Worm (Caenorhabditis elegans) whole organism, L2 larva: ENCODE measurements around the gene F55G7.4.

Experiments
- C34F6.9 ChIP-seq: fragments of 150-350 bp; optimal IDR thresholded peaks from 2 replicates; lab custom pipeline; 2014; ENCODE audit warnings: missing biosample characterization, missing genetic modification characterization
- F13H6.1 ChIP-seq: sonication (generic microtip); optimal IDR thresholded peaks from 2 replicates; lab custom pipeline; 2016; ENCODE audit warnings: missing genetic modification characterization, missing compliant biosample characterization
- R02D3.7 ChIP-seq: fragments of 150-350 bp; optimal IDR thresholded peaks from 2 replicates; lab custom pipeline; 2014; ENCODE audit warnings: missing biosample characterization, missing genetic modification characterization
- Y55F3AM.14 ChIP-seq: fragments of 200-800 bp; sonication (Bioruptor generic); optimal IDR thresholded peaks from 2 replicates; lab custom pipeline; 2018; ENCODE audit warnings: mild to moderate bottlenecking, missing genetic modification characterization, missing compliant biosample characterization
- ZK546.5 ChIP-seq: sonication (generic microtip); optimal IDR thresholded peaks from 2 replicates; lab custom pipeline; 2017; ENCODE audit warnings: missing biosample characterization, missing genetic modification characterization
- alr-1 ChIP-seq: fragments of 150-350 bp; optimal IDR thresholded peaks from 2 replicates; lab custom pipeline; 2014; ENCODE audit warnings: missing biosample characterization, missing genetic modification characterization
- aly-2 ChIP-seq: fragments of 150-350 bp; optimal IDR thresholded peaks from 2 replicates; lab custom pipeline; 2014; ENCODE audit warnings: missing biosample characterization, missing genetic modification characterization
- ama-1 ChIP-seq: fragments of 150-350 bp; optimal IDR thresholded peaks from 2 replicates; lab custom pipeline; 2018; ENCODE audit warnings: inconsistent platforms
- blmp-1 ChIP-seq: sonication (generic microtip); optimal IDR thresholded peaks from 2 replicates; lab custom pipeline; 2017; ENCODE audit warnings: missing genetic modification characterization, mild to moderate bottlenecking, missing compliant biosample characterization, antibody characterized with exemption, moderate library complexity; ENCODE audit not compliant: insufficient read depth
- ceh-16 ChIP-seq: fragments of 150-350 bp; optimal IDR thresholded peaks from 2 replicates; lab custom pipeline; 2014; ENCODE audit warnings: missing biosample characterization, missing genetic modification characterization
- ceh-82 ChIP-seq: fragments of 150-350 bp; optimal IDR thresholded peaks from 2 replicates; lab custom pipeline; 2014; ENCODE audit warnings: missing biosample characterization, missing genetic modification characterization
- crh-2 ChIP-seq: sonication (generic microtip); optimal IDR thresholded peaks from 2 replicates; lab custom pipeline; 2017; ENCODE audit warnings: missing biosample characterization, missing genetic modification characterization
- dmd-4 ChIP-seq: sonication (generic microtip); optimal IDR thresholded peaks from 2 replicates; lab custom pipeline; 2017; ENCODE audit warnings: missing biosample characterization, missing genetic modification characterization
- egl-27 ChIP-seq: sonication (generic microtip); optimal IDR thresholded peaks from 3 replicates; lab custom pipeline; 2017; ENCODE audit warnings: missing biosample characterization, missing genetic modification reagents, missing genetic modification characterization
- elt-1 ChIP-seq: fragments of 150-350 bp; optimal IDR thresholded peaks from 2 replicates; lab custom pipeline; 2014; ENCODE audit warnings: missing biosample characterization, missing genetic modification characterization
- elt-3 ChIP-seq: sonication (generic microtip); optimal IDR thresholded peaks from 2 replicates; lab custom pipeline; 2017; ENCODE audit warnings: missing biosample characterization, missing genetic modification characterization
- fos-1 ChIP-seq: fragments of 150-350 bp; optimal IDR thresholded peaks from 2 replicates; lab custom pipeline; 2014; ENCODE audit warnings: missing biosample characterization, missing genetic modification characterization
- gmeb-1 ChIP-seq: fragments of 150-350 bp; optimal IDR thresholded peaks from 2 replicates; lab custom pipeline; 2014; ENCODE audit warnings: missing biosample characterization, missing genetic modification characterization
- lin-11 ChIP-seq: fragments of 150-350 bp; sonication (generic microtip); optimal IDR thresholded peaks from 2 replicates; lab custom pipeline; 2014; ENCODE audit warnings: missing biosample characterization, missing genetic modification characterization, inconsistent platforms, mixed read lengths
- lin-13 ChIP-seq: fragments of 150-350 bp; optimal IDR thresholded peaks from 2 replicates; lab custom pipeline; 2014; ENCODE audit warnings: missing biosample characterization, missing genetic modification reagents, missing genetic modification characterization
- lin-39 ChIP-seq: fragments of 150-350 bp; optimal IDR thresholded peaks from 2 replicates; lab custom pipeline; 2014; ENCODE audit warnings: missing biosample characterization, missing genetic modification reagents, missing genetic modification characterization
- lsy-2 ChIP-seq, 2 experiments: fragments of 150-350 bp in 1 of 2; sonication (generic microtip) in 1 of 2; optimal IDR thresholded peaks; 2 replicates each; lab custom pipeline; 2014 to 2017; ENCODE audit warnings: missing biosample characterization in 2 of 2, missing genetic modification characterization in 2 of 2
- mab-5 ChIP-seq: fragments of 150-350 bp; optimal IDR thresholded peaks from 2 replicates; lab custom pipeline; 2014; ENCODE audit warnings: missing biosample characterization, missing genetic modification characterization
- mbf-1 ChIP-seq: sonication (generic microtip); optimal IDR thresholded peaks from 2 replicates; lab custom pipeline; 2017; ENCODE audit warnings: missing biosample characterization, missing genetic modification characterization
- mdl-1 ChIP-seq, 2 experiments: fragments of 150-350 bp in 1 of 2; sonication (generic microtip) in 1 of 2; optimal IDR thresholded peaks; 2 replicates each; lab custom pipeline; 2017; ENCODE audit warnings: missing biosample characterization in 2 of 2, missing genetic modification characterization in 2 of 2
- nhr-10 ChIP-seq: sonication (generic microtip); optimal IDR thresholded peaks from 2 replicates; lab custom pipeline; 2017; ENCODE audit warnings: missing biosample characterization, missing genetic modification characterization
- nhr-11 ChIP-seq: fragments of 150-350 bp; optimal IDR thresholded peaks from 2 replicates; lab custom pipeline; 2014; ENCODE audit warnings: missing biosample characterization, missing genetic modification characterization
- nhr-12 ChIP-seq: fragments of 150-350 bp; optimal IDR thresholded peaks from 2 replicates; lab custom pipeline; 2014; ENCODE audit warnings: missing biosample characterization, missing genetic modification characterization
- nhr-129 ChIP-seq: fragments of 150-350 bp; optimal IDR thresholded peaks from 2 replicates; lab custom pipeline; 2014; ENCODE audit warnings: missing biosample characterization, missing genetic modification characterization
- nhr-21 ChIP-seq: fragments of 150-350 bp; optimal IDR thresholded peaks from 2 replicates; lab custom pipeline; 2014; ENCODE audit warnings: missing biosample characterization, missing genetic modification characterization
- nhr-23 ChIP-seq: fragments of 150-350 bp; optimal IDR thresholded peaks from 2 replicates; lab custom pipeline; 2014; ENCODE audit warnings: missing biosample characterization, missing genetic modification reagents, missing genetic modification characterization
- nhr-237 ChIP-seq: fragments of 150-350 bp; optimal IDR thresholded peaks from 2 replicates; lab custom pipeline; 2014; ENCODE audit warnings: missing biosample characterization, missing genetic modification characterization
- nhr-25 ChIP-seq: fragments of 150-350 bp; sonication (generic microtip); optimal IDR thresholded peaks from 3 replicates; lab custom pipeline; 2014; ENCODE audit warnings: missing biosample characterization, missing genetic modification characterization
- nhr-6 ChIP-seq: fragments of 150-350 bp; optimal IDR thresholded peaks from 2 replicates; lab custom pipeline; 2014; ENCODE audit warnings: missing biosample characterization, missing genetic modification characterization
- nhr-77 ChIP-seq: fragments of 150-350 bp; optimal IDR thresholded peaks from 2 replicates; lab custom pipeline; 2014; ENCODE audit warnings: missing biosample characterization, missing genetic modification characterization
- peb-1 ChIP-seq: fragments of 150-350 bp; optimal IDR thresholded peaks from 2 replicates; lab custom pipeline; 2014; ENCODE audit warnings: missing biosample characterization, missing genetic modification characterization
- sem-4 ChIP-seq: fragments of 150-350 bp; optimal IDR thresholded peaks from 2 replicates; lab custom pipeline; 2014; ENCODE audit warnings: missing biosample characterization, missing genetic modification reagents, missing genetic modification characterization
- skn-1 ChIP-seq: sonication (generic microtip); optimal IDR thresholded peaks from 2 replicates; lab custom pipeline; 2017; ENCODE audit warnings: missing biosample characterization, missing genetic modification characterization
- sma-3 ChIP-seq: sonication (generic microtip); optimal IDR thresholded peaks from 2 replicates; lab custom pipeline; 2016; ENCODE audit warnings: missing genetic modification reagents, missing genetic modification characterization, missing compliant biosample characterization
- sma-9 ChIP-seq, 2 experiments: fragments of 150-350 bp in 1 of 2; sonication (generic microtip) in 1 of 2; optimal IDR thresholded peaks; 2 replicates each; lab custom pipeline; 2014 to 2016; ENCODE audit warnings: missing genetic modification characterization in 2 of 2, mild to moderate bottlenecking in 1 of 2, missing biosample characterization in 1 of 2, missing compliant biosample characterization in 1 of 2, missing genetic modification reagents in 1 of 2, moderate library complexity in 1 of 2
- snpc-4 ChIP-seq: fragments of 150-350 bp; optimal IDR thresholded peaks from 2 replicates; lab custom pipeline; 2014; ENCODE audit warnings: missing biosample characterization, missing genetic modification characterization
- unc-39 ChIP-seq: fragments of 150-350 bp; optimal IDR thresholded peaks from 2 replicates; lab custom pipeline; 2014; ENCODE audit warnings: missing biosample characterization, missing genetic modification characterization
- unc-55 ChIP-seq: fragments of 150-350 bp; sonication (generic microtip); optimal IDR thresholded peaks from 3 replicates; lab custom pipeline; 2014; ENCODE audit warnings: missing biosample characterization, missing genetic modification reagents, missing genetic modification characterization
- unc-62 ChIP-seq: fragments of 150-350 bp; optimal IDR thresholded peaks from 2 replicates; lab custom pipeline; 2014; ENCODE audit warnings: missing biosample characterization, missing genetic modification reagents, missing genetic modification characterization
- zag-1 ChIP-seq: fragments of 150-350 bp; optimal IDR thresholded peaks from 2 replicates; lab custom pipeline; 2014; ENCODE audit warnings: missing biosample characterization, missing genetic modification characterization
- ztf-1 ChIP-seq: fragments of 200-800 bp; sonication (Bioruptor generic); conservative IDR thresholded peaks from 2 replicates; pipeline ENCODE4 v1.3.6; 2022; ENCODE audit warnings: missing genetic modification characterization, missing compliant biosample characterization
- ztf-11 ChIP-seq: sonication (generic microtip); optimal IDR thresholded peaks from 2 replicates; lab custom pipeline; 2017; ENCODE audit warnings: missing biosample characterization, missing genetic modification characterization
- ztf-4 ChIP-seq: fragments of 150-350 bp; optimal IDR thresholded peaks from 2 replicates; lab custom pipeline; 2014; ENCODE audit warnings: missing biosample characterization, missing genetic modification characterization

F55G7.4 gene

ce11 chrX:11934933-11935332 is 7.2 kb downstream of the F55G7.4 start (continued):
- no peak for TF ChIP-seq blmp-1 (tag; lab: Kevin White, UChicago)
- TF ChIP-seq ztf-4 (tag; lab: Kevin White, UChicago) = no peak
- peak; percentile 48 for TF ChIP-seq unc-55 (GFP tag; lab: Kevin White, UChicago)
- TF ChIP-seq nhr-11 = no peak
- TF ChIP-seq nhr-6 (tag; lab: Kevin White, UChicago) = no peak
- TF ChIP-seq, all 48 proteins: peak for 15

DNA sequence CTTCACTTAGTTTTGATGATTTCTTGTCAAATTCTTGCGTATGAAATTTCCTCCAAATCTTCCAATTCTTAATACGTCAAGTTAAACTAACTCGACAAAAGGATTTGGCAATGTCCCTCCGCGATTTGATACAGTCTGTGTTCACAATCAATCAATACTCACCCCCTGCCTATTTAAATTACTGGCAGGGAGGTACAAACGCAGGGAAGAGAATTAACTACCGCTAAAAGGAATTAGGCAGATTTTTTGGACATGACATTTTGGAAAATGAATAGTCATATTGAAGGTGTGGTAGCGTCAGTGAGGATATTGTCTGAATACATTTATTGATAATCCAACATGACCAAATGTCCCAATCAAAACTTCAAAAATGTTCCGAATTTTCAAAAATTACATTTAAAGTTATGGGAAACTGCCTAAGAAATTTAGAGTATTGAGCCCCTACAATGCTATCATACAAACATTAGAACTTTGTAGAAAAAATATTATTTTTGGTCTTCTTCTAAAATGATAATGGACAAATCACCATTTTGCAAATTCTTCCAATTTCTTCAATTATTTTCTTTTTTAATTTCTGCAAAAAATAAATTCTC is 9.8 kb downstream of the F55G7.4 start:
- TF ChIP-seq ztf-11 (tag; lab: Kevin White, UChicago) = peak; percentile 77
- TF ChIP-seq nhr-129 (tag; lab: Kevin White, UChicago) = peak; percentile 100
- TF ChIP-seq nhr-25 (tag; lab: Kevin White, UChicago) = peak; percentile 98
- no peak for TF ChIP-seq nhr-23 (tag; lab: Kevin White, UChicago)
- peak; percentile 71 for TF ChIP-seq ZK546.5
- peak; percentile 89 for TF ChIP-seq unc-39
- peak; percentile 77 for TF ChIP-seq elt-3
- TF ChIP-seq nhr-10 (tag; lab: Kevin White, UChicago) = peak; percentile 99
- TF ChIP-seq dmd-4 (tag; lab: Kevin White, UChicago) = peak; percentile 75
- peak; percentile 96 for TF ChIP-seq ceh-82 (tag; lab: Kevin White, UChicago)
- peak; percentile 91 for TF ChIP-seq ztf-4 (tag; lab: Kevin White, UChicago)
- TF ChIP-seq sma-9 (GFP tag; optimal IDR thresholded peaks at IDR 0.05; lab: Kevin White, UChicago) = peak; percentile 99
- TF ChIP-seq sma-9 (tag; optimal IDR thresholded peaks at IDR 0.05; lab: Kevin White, UChicago) = no peak
- TF ChIP-seq lin-11 (tag; lab: Kevin White, UChicago) = peak; percentile 76
- TF ChIP-seq fos-1 (tag; lab: Kevin White, UChicago) = peak; percentile 98
- peak; percentile 93 for TF ChIP-seq blmp-1 (tag; lab: Kevin White, UChicago)
- peak; percentile 100 for TF ChIP-seq nhr-21 (tag; lab: Kevin White, UChicago)
- TF ChIP-seq nhr-77 (tag; lab: Kevin White, UChicago) = peak; percentile 98
- TF ChIP-seq egl-27 (tag; lab: Kevin White, UChicago) = peak; percentile 99
- peak; percentile 95 to 97 for TF ChIP-seq lsy-2 (tag; optimal IDR thresholded peaks at IDR 0.05; lab: Kevin White, UChicago)
- TF ChIP-seq R02D3.7 (tag; lab: Kevin White, UChicago) = peak; percentile 78
- peak; percentile 51 for TF ChIP-seq ama-1
- peak; percentile 92 for TF ChIP-seq Y55F3AM.14 (GFP tag; lab: Kevin White, UChicago)
- peak; percentile 97 for TF ChIP-seq sem-4 (tag; lab: Kevin White, UChicago)
- peak; percentile 75 for TF ChIP-seq mbf-1 (tag; lab: Kevin White, UChicago)
- TF ChIP-seq alr-1 = no peak
- peak; percentile 99 for TF ChIP-seq lin-13 (GFP tag; lab: Kevin White, UChicago)
- TF ChIP-seq skn-1 (tag; lab: Kevin White, UChicago) = peak; percentile 98
- peak; percentile 99 for TF ChIP-seq unc-55 (GFP tag; lab: Kevin White, UChicago)
- TF ChIP-seq lin-39 (tag; lab: Kevin White, UChicago) = peak; percentile 93
- TF ChIP-seq elt-1 (tag; lab: Kevin White, UChicago) = no peak
- 0 out of 2 replicates have a peak, but pooled peaks have one; percentile 55 for TF ChIP-seq ztf-1 (GFP tag; lab: Robert Waterston, UW)
- peak; percentile 97 for TF ChIP-seq gmeb-1 (tag; lab: Kevin White, UChicago)
- peak; percentile 93 for TF ChIP-seq unc-62 (GFP tag; lab: Kevin White, UChicago)
- peak; percentile 98 for TF ChIP-seq mab-5 (tag; lab: Kevin White, UChicago)
- no peak for TF ChIP-seq peb-1 (tag; lab: Kevin White, UChicago)
- peak; percentile 99 for TF ChIP-seq nhr-6 (tag; lab: Kevin White, UChicago)
- peak; percentile 98 for TF ChIP-seq F13H6.1
- peak; percentile 92 for TF ChIP-seq ceh-16 (tag; lab: Kevin White, UChicago)
- peak; percentile 96 for TF ChIP-seq zag-1 (tag; lab: Kevin White, UChicago)
- peak; percentile 99 for TF ChIP-seq sma-3 (GFP tag; lab: Kevin White, UChicago)
- peak; percentile 70 for TF ChIP-seq nhr-12
- no peak for TF ChIP-seq aly-2 (tag; lab: Kevin White, UChicago)
- peak; percentile 90 to 92 for TF ChIP-seq mdl-1 (tag; optimal IDR thresholded peaks at IDR 0.05; lab: Kevin White, UChicago)
- TF ChIP-seq snpc-4 (tag; lab: Kevin White, UChicago) = peak; percentile 91
- TF ChIP-seq nhr-237 = peak; percentile 96
- TF ChIP-seq crh-2 (tag; lab: Kevin White, UChicago) = peak; percentile 99
- peak; percentile 62 for TF ChIP-seq nhr-11
- TF ChIP-seq C34F6.9 (tag; lab: Kevin White, UChicago) = peak; percentile 98
- TF ChIP-seq, all 48 proteins: peak for 43
